Fruit fly (Drosophila melanogaster) whole organism, prepupa: ENCODE results near the gene sp3.

Experiments used
- CG3032 ChIP-seq: fragments of 200-800 bp; optimal IDR thresholded peaks from 2 replicates; lab custom pipeline; 2019; ENCODE audit warnings: missing biosample characterization, mild to moderate bottlenecking, missing genetic modification characterization, moderate library complexity
- CG6163 ChIP-seq: fragments of 200-800 bp; sonication (Bioruptor generic); IDR thresholded peaks from 3 replicates; pipeline ENCODE4 v1.3.6; 2022; ENCODE audit warnings: missing biosample characterization, missing genetic modification characterization
- topi ChIP-seq: fragments of 200-800 bp; sonication (Bioruptor generic); optimal IDR thresholded peaks from 3 replicates; lab custom pipeline; 2016; ENCODE audit warnings: missing biosample characterization, missing genetic modification characterization

DNA sequence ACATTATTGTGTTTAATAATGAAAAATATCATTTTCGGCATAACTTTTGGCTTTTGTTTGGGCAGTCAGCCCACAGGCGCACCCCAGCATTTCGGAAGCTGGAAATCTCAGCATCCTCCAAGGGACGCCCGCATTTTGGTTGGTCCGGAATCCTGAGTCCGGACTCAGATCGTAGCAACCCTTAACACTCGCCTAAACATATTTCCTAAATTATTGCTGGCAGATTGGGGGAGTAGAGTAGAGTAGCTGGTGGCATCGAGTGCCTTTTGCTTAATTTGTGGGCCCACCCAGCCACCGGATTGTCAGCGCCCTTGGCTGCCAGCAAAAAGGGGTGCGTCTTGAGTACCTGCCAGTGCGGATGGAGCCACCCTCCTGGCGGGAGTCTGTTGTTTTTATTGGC is 13.5 kb downstream of the sp3 start:
- no peak for TF ChIP-seq CG3032 (tag; lab: Kevin White, UChicago)
- no peak for TF ChIP-seq CG6163
- TF ChIP-seq topi = no peak
